Fruit fly (Drosophila melanogaster) whole organism, pupa: ENCODE measurements around the gene CG4438.

ENCODE experiments used
- CG10348 ChIP-seq: fragments of 200-800 bp; sonication (Bioruptor generic); IDR thresholded peaks from 2 replicates; pipeline ENCODE4 v1.3.6; 2022; ENCODE audit warnings: missing biosample characterization, missing genetic modification characterization
- CG15710 ChIP-seq: fragments of 200-800 bp; sonication (Bioruptor generic); optimal IDR thresholded peaks from 2 replicates; lab custom pipeline; 2018; ENCODE audit warnings: missing biosample characterization, mild to moderate bottlenecking, missing genetic modification characterization, moderate library complexity
- CG17806 ChIP-seq: fragments of 200-800 bp; sonication (Bioruptor generic); optimal IDR thresholded peaks from 2 replicates; lab custom pipeline; 2018; ENCODE audit warnings: missing biosample characterization, mild to moderate bottlenecking, missing genetic modification characterization, moderate library complexity
- CG32121 ChIP-seq: fragments of 200-800 bp; sonication (Bioruptor generic); IDR thresholded peaks from 2 replicates; pipeline ENCODE4 v1.3.6; 2022; ENCODE audit warnings: missing biosample characterization, missing genetic modification characterization
- CG8159 ChIP-seq: fragments of 200-800 bp; sonication (Bioruptor generic); optimal IDR thresholded peaks from 3 replicates; lab custom pipeline; 2018; ENCODE audit warnings: missing biosample characterization, mild to moderate bottlenecking, missing genetic modification characterization, moderate library complexity
- CG8301 ChIP-seq: fragments of 200-800 bp; sonication (Bioruptor generic); optimal IDR thresholded peaks from 2 replicates; lab custom pipeline; 2018; ENCODE audit warnings: missing biosample characterization, mild to moderate bottlenecking, missing genetic modification characterization
- D1 ChIP-seq: fragments of 200-800 bp; sonication (Bioruptor generic); optimal IDR thresholded peaks from 2 replicates; lab custom pipeline; 2018; ENCODE audit warnings: missing biosample characterization, mild to moderate bottlenecking, missing genetic modification characterization, moderate library complexity
- EcR ChIP-seq: fragments of 200-800 bp; sonication (Bioruptor generic); optimal IDR thresholded peaks from 3 replicates; lab custom pipeline; 2019; ENCODE audit warnings: missing biosample characterization, missing genetic modification characterization, mild to moderate bottlenecking, moderate library complexity, missing genetic modification reagents
- Ets98B ChIP-seq: fragments of 200-800 bp; sonication (Bioruptor generic); IDR thresholded peaks from 2 replicates; pipeline ENCODE4 v1.3.6; 2022; ENCODE audit warnings: missing biosample characterization, missing genetic modification characterization
- Pif1A ChIP-seq: fragments of 200-800 bp; sonication (Bioruptor generic); optimal IDR thresholded peaks from 3 replicates; lab custom pipeline; 2016; ENCODE audit warnings: missing biosample characterization, missing genetic modification characterization
- Pif1B ChIP-seq: fragments of 200-800 bp; sonication (Bioruptor generic); optimal IDR thresholded peaks from 3 replicates; lab custom pipeline; 2016; ENCODE audit warnings: missing biosample characterization, missing genetic modification characterization
- Snoo ChIP-seq: fragments of 200-800 bp; sonication (Bioruptor generic); optimal IDR thresholded peaks from 3 replicates; lab custom pipeline; 2017; ENCODE audit warnings: missing biosample characterization, mild to moderate bottlenecking, missing genetic modification characterization, inconsistent platforms
- gl ChIP-seq: fragments of 200-800 bp; sonication (Bioruptor generic); optimal IDR thresholded peaks from 2 replicates; lab custom pipeline; 2018; ENCODE audit warnings: missing biosample characterization, mild to moderate bottlenecking, missing genetic modification characterization
- rn ChIP-seq: fragments of 200-800 bp; sonication (Bioruptor generic); IDR thresholded peaks from 2 replicates; pipeline ENCODE4 v1.3.6; 2022; ENCODE audit warnings: missing biosample characterization, missing genetic modification characterization

dm6 chr2L:9415053-9415452 is 17.3 kb upstream of the CG4438 start, which contains the start of gene Shawl:
- TF ChIP-seq EcR (GFP tag; lab: Kevin White, UChicago) (no peak), Snoo (tag; lab: Kevin White, UChicago) (no peak), Pif1A (GFP tag; lab: Kevin White, UChicago) (no peak), Ets98B (no peak), CG32121 (GFP tag; lab: Robert Waterston, UW) (no peak), gl (tag; lab: Kevin White, UChicago) (no peak), CG17806 (tag; lab: Kevin White, UChicago) (no peak), CG15710 (tag; lab: Kevin White, UChicago) (no peak), D1 (tag; lab: Kevin White, UChicago) (no peak), rn (GFP tag; lab: Robert Waterston, UW) (no peak), CG10348 (GFP tag; lab: Robert Waterston, UW) (no peak), CG8301 (tag; lab: Kevin White, UChicago) (no peak), Pif1B (GFP tag; lab: Kevin White, UChicago) (no peak), CG8159 (tag; lab: Kevin White, UChicago) (no peak)
